Worm (Caenorhabditis elegans) whole organism, young adult: Measurements from ENCODE around the gene agl-1.

Experiments
- B0019.2 ChIP-seq: fragments of 200-800 bp; sonication (Bioruptor generic); conservative IDR thresholded peaks from 2 replicates; pipeline ENCODE4 v1.3.6; 2022; ENCODE audit warnings: missing genetic modification reagents, missing genetic modification characterization, missing compliant biosample characterization
- B0035.1 ChIP-seq: sonication (generic microtip); optimal IDR thresholded peaks from 2 replicates; lab custom pipeline; 2016; ENCODE audit warnings: missing genetic modification characterization, mild to moderate bottlenecking, missing compliant biosample characterization, missing genotype, missing genetic modification reagents
- C06A6.2 ChIP-seq: fragments of 200-800 bp; sonication (Bioruptor generic); conservative IDR thresholded peaks from 2 replicates; pipeline ENCODE4 v1.3.6; 2022; ENCODE audit warnings: missing genetic modification characterization, missing compliant biosample characterization
- F22D6.2 ChIP-seq: sonication (generic microtip); optimal IDR thresholded peaks from 2 replicates; lab custom pipeline; 2016; ENCODE audit warnings: mild to moderate bottlenecking, missing genetic modification characterization, missing compliant biosample characterization
- F33H1.4 ChIP-seq: fragments of 200-800 bp; sonication (Bioruptor generic); IDR thresholded peaks from 2 replicates; pipeline ENCODE4 v1.3.6; 2022; ENCODE audit warnings: missing genetic modification reagents, missing genetic modification characterization, missing compliant biosample characterization
- F37B4.10 ChIP-seq: fragments of 200-800 bp; sonication (Bioruptor generic); IDR thresholded peaks from 2 replicates; pipeline ENCODE4 v1.3.6; 2022; ENCODE audit warnings: missing genetic modification characterization, missing compliant biosample characterization
- F39B2.1 ChIP-seq: fragments of 200-800 bp; sonication (Bioruptor generic); IDR thresholded peaks from 2 replicates; pipeline ENCODE4 v1.3.6; 2022; ENCODE audit warnings: missing genetic modification reagents, missing genetic modification characterization, missing compliant biosample characterization
- F52B5.7 ChIP-seq: sonication (generic microtip); optimal IDR thresholded peaks from 2 replicates; lab custom pipeline; 2016; ENCODE audit warnings: mild to moderate bottlenecking, missing genetic modification characterization, missing compliant biosample characterization
- K11D2.4 ChIP-seq: fragments of 200-800 bp; sonication (Bioruptor generic); IDR thresholded peaks from 2 replicates; pipeline ENCODE4 v1.3.6; 2022; ENCODE audit warnings: missing genetic modification reagents, missing genetic modification characterization, missing compliant biosample characterization
- T07F8.4 ChIP-seq: sonication (generic microtip); optimal IDR thresholded peaks from 2 replicates; lab custom pipeline; 2016; ENCODE audit warnings: mild to moderate bottlenecking, missing genetic modification characterization, moderate library complexity, missing compliant biosample characterization
- Y53F4B.3 ChIP-seq: fragments of 200-800 bp; sonication (Bioruptor generic); IDR thresholded peaks from 2 replicates; pipeline ENCODE4 v1.3.6; 2022; ENCODE audit warnings: missing genetic modification reagents, missing genetic modification characterization, missing compliant biosample characterization
- Y53G8AR.9 ChIP-seq: fragments of 200-800 bp; sonication (Bioruptor generic); conservative IDR thresholded peaks from 2 replicates; pipeline ENCODE4 v1.3.6; 2022; ENCODE audit warnings: missing genetic modification reagents, missing genetic modification characterization, missing compliant biosample characterization
- akir-1 ChIP-seq: fragments of 200-800 bp; sonication (Bioruptor generic); optimal IDR thresholded peaks from 2 replicates; lab custom pipeline; 2018; ENCODE audit warnings: mild to moderate bottlenecking, missing genetic modification characterization, moderate library complexity, missing compliant biosample characterization
- athp-1 ChIP-seq: sonication (generic microtip); optimal IDR thresholded peaks from 2 replicates; lab custom pipeline; 2017; ENCODE audit warnings: mild to moderate bottlenecking, missing genetic modification characterization, missing compliant biosample characterization
- cebp-1 ChIP-seq, 2 experiments: fragments of 200-800 bp in 1 of 2; sonication (Bioruptor generic) in 1 of 2; sonication (generic microtip) in 1 of 2; IDR thresholded peaks in 1 of 2; optimal IDR thresholded peaks in 1 of 2; 2 replicates each; pipeline versions ENCODE4 v1.3.6 to Lab custom; 2017 to 2022; ENCODE audit warnings: missing compliant biosample characterization in 2 of 2, missing genetic modification characterization in 2 of 2, mild to moderate bottlenecking in 1 of 2, missing genetic modification reagents in 1 of 2, moderate library complexity in 1 of 2
- ceh-100 ChIP-seq: fragments of 200-800 bp; sonication (Bioruptor generic); IDR thresholded peaks from 2 replicates; pipeline ENCODE4 v1.3.6; 2022; ENCODE audit warnings: missing genetic modification reagents, missing genetic modification characterization, missing compliant biosample characterization
- ceh-40 ChIP-seq: fragments of 200-800 bp; sonication (Bioruptor generic); IDR thresholded peaks from 2 replicates; pipeline ENCODE4 v1.3.6; 2022; ENCODE audit warnings: missing genetic modification characterization, missing compliant biosample characterization
- ceh-79 ChIP-seq: sonication (generic microtip); optimal IDR thresholded peaks from 2 replicates; lab custom pipeline; 2017; ENCODE audit warnings: mild to moderate bottlenecking, missing genetic modification characterization, missing compliant biosample characterization
- ceh-91 ChIP-seq: fragments of 200-800 bp; sonication (Bioruptor generic); IDR thresholded peaks from 2 replicates; pipeline ENCODE4 v1.3.6; 2022; ENCODE audit warnings: missing genetic modification reagents, missing genetic modification characterization, missing compliant biosample characterization
- die-1 ChIP-seq: sonication (generic microtip); optimal IDR thresholded peaks from 2 replicates; lab custom pipeline; 2016; ENCODE audit warnings: missing genotype, mild to moderate bottlenecking, missing genetic modification characterization, missing compliant biosample characterization
- dpff-1 ChIP-seq: sonication (generic microtip); optimal IDR thresholded peaks from 2 replicates; lab custom pipeline; 2017; ENCODE audit warnings: mild to moderate bottlenecking, missing genetic modification characterization, missing compliant biosample characterization
- efl-1 ChIP-seq: fragments of 150-350 bp; optimal IDR thresholded peaks from 2 replicates; lab custom pipeline; 2014; ENCODE audit warnings: missing biosample characterization, missing genetic modification reagents, missing genetic modification characterization
- egl-18 ChIP-seq: fragments of 200-800 bp; sonication (Bioruptor generic); IDR thresholded peaks from 2 replicates; pipeline ENCODE4 v1.3.6; 2022; ENCODE audit warnings: missing genetic modification reagents, missing genetic modification characterization, missing compliant biosample characterization
- egl-44 ChIP-seq: fragments of 200-800 bp; sonication (Bioruptor generic); IDR thresholded peaks from 2 replicates; pipeline ENCODE4 v1.3.6; 2022; ENCODE audit warnings: missing genetic modification reagents, missing genetic modification characterization, missing compliant biosample characterization
- him-1 ChIP-seq: sonication (generic microtip); optimal IDR thresholded peaks from 2 replicates; lab custom pipeline; 2016; ENCODE audit warnings: missing genotype, missing genetic modification reagents, missing genetic modification characterization, missing compliant biosample characterization
- hlh-26 ChIP-seq: fragments of 200-800 bp; sonication (Bioruptor generic); conservative IDR thresholded peaks from 2 replicates; pipeline ENCODE4 v1.3.6; 2022; ENCODE audit warnings: missing genetic modification reagents, missing genetic modification characterization, missing compliant biosample characterization
- hmg-1.2 ChIP-seq: fragments of 200-800 bp; sonication (Bioruptor generic); IDR thresholded peaks from 2 replicates; pipeline ENCODE4 v1.3.6; 2022; ENCODE audit warnings: missing genetic modification reagents, missing genetic modification characterization, missing compliant biosample characterization
- hmg-20 ChIP-seq: fragments of 200-800 bp; sonication (Bioruptor generic); IDR thresholded peaks from 2 replicates; pipeline ENCODE4 v1.3.6; 2022; ENCODE audit warnings: missing genetic modification reagents, missing genetic modification characterization, missing compliant biosample characterization
- hsf-1 ChIP-seq: fragments of 200-800 bp; sonication (Bioruptor generic); IDR thresholded peaks from 2 replicates; pipeline ENCODE4 v1.3.6; 2022; ENCODE audit warnings: missing genetic modification reagents, missing genetic modification characterization, missing compliant biosample characterization
- let-526 ChIP-seq: fragments of 200-800 bp; sonication (Bioruptor generic); IDR thresholded peaks from 2 replicates; pipeline ENCODE4 v1.3.6; 2022; ENCODE audit warnings: missing genetic modification reagents, missing genetic modification characterization, missing compliant biosample characterization
- lin-40 ChIP-seq: sonication (generic microtip); optimal IDR thresholded peaks from 2 replicates; lab custom pipeline; 2016; ENCODE audit warnings: missing genetic modification characterization, mild to moderate bottlenecking, missing compliant biosample characterization, missing genotype, missing genetic modification reagents
- lin-54 ChIP-seq: fragments of 200-800 bp; sonication (Bioruptor generic); optimal IDR thresholded peaks from 2 replicates; lab custom pipeline; 2018; ENCODE audit warnings: mild to moderate bottlenecking, missing genetic modification characterization, missing compliant biosample characterization
- lsl-1 ChIP-seq: fragments of 200-800 bp; sonication (Bioruptor generic); optimal IDR thresholded peaks from 2 replicates; lab custom pipeline; 2018; ENCODE audit warnings: mild to moderate bottlenecking, missing genetic modification characterization, moderate library complexity, missing compliant biosample characterization
- nfya-1 ChIP-seq: sonication (generic microtip); optimal IDR thresholded peaks from 2 replicates; lab custom pipeline; 2017; ENCODE audit warnings: antibody characterized with exemption, missing compliant biosample characterization, missing genetic modification characterization, borderline replicate concordance; ENCODE audit not compliant: insufficient read depth
- nhr-120 ChIP-seq: fragments of 200-800 bp; sonication (Bioruptor generic); IDR thresholded peaks from 2 replicates; pipeline ENCODE4 v1.3.6; 2022; ENCODE audit warnings: missing genetic modification characterization, missing compliant biosample characterization
- nhr-179 ChIP-seq: sonication (generic microtip); optimal IDR thresholded peaks from 2 replicates; lab custom pipeline; 2016; ENCODE audit warnings: mild to moderate bottlenecking, missing genetic modification characterization, missing compliant biosample characterization
- repo-1 ChIP-seq: sonication (generic microtip); optimal IDR thresholded peaks from 2 replicates; lab custom pipeline; 2017; ENCODE audit warnings: mild to moderate bottlenecking, missing genetic modification characterization, missing compliant biosample characterization
- rpc-1 ChIP-seq, 2 experiments: fragments of 150-350 bp in 1 of 2; sonication (generic microtip) in 1 of 2; optimal IDR thresholded peaks; 2 replicates each; lab custom pipeline; 2014 to 2018; ENCODE audit warnings: missing biosample characterization in 1 of 2, missing genetic modification characterization in 1 of 2, missing genetic modification reagents in 1 of 2, missing genotype in 1 of 2
- sdz-38 ChIP-seq: sonication (generic microtip); optimal IDR thresholded peaks from 2 replicates; lab custom pipeline; 2016; ENCODE audit warnings: missing genotype, missing genetic modification characterization, missing compliant biosample characterization
- sea-2 ChIP-seq: fragments of 200-800 bp; sonication (Bioruptor generic); IDR thresholded peaks from 2 replicates; pipeline ENCODE4 v1.3.6; 2022; ENCODE audit warnings: missing genetic modification characterization, missing compliant biosample characterization
- snpc-1.1 ChIP-seq: sonication (generic microtip); optimal IDR thresholded peaks from 2 replicates; lab custom pipeline; 2017; ENCODE audit warnings: missing genetic modification characterization, mild to moderate bottlenecking, missing compliant biosample characterization, antibody characterized with exemption, moderate library complexity, missing genotype, missing genetic modification reagents; ENCODE audit not compliant: insufficient read depth
- snpc-4 ChIP-seq, 5 experiments: fragments of 150-350 bp in 1 of 5; sonication (generic microtip) in 4 of 5; optimal IDR thresholded peaks; 2 replicates each; lab custom pipeline; 2014 to 2018; ENCODE audit warnings: missing genetic modification characterization in 5 of 5, missing biosample characterization in 3 of 5, antibody characterized with exemption in 2 of 5, mild to moderate bottlenecking in 2 of 5, missing compliant biosample characterization in 2 of 5, missing genotype in 2 of 5, moderate library complexity in 2 of 5, missing genetic modification reagents in 1 of 5
- tbx-9 ChIP-seq: sonication (generic microtip); optimal IDR thresholded peaks from 2 replicates; lab custom pipeline; 2016; ENCODE audit warnings: borderline replicate concordance, missing genetic modification characterization, inconsistent platforms, missing compliant biosample characterization
- ztf-25 ChIP-seq: fragments of 200-800 bp; sonication (Bioruptor generic); IDR thresholded peaks from 2 replicates; pipeline ENCODE4 v1.3.6; 2022; ENCODE audit warnings: missing genetic modification reagents, missing genetic modification characterization, missing compliant biosample characterization
- ztf-26 ChIP-seq: sonication (generic microtip); optimal IDR thresholded peaks from 2 replicates; lab custom pipeline; 2017; ENCODE audit warnings: missing genetic modification characterization, missing compliant biosample characterization
- ztf-3 ChIP-seq: fragments of 200-800 bp; sonication (Bioruptor generic); optimal IDR thresholded peaks from 2 replicates; lab custom pipeline; 2018; ENCODE audit warnings: mild to moderate bottlenecking, missing genetic modification characterization, missing compliant biosample characterization
- ztf-6 ChIP-seq: fragments of 200-800 bp; sonication (Bioruptor generic); IDR thresholded peaks from 2 replicates; pipeline ENCODE4 v1.3.6; 2022; ENCODE audit warnings: missing genetic modification reagents, missing genetic modification characterization, missing compliant biosample characterization

agl-1 gene

DNA sequence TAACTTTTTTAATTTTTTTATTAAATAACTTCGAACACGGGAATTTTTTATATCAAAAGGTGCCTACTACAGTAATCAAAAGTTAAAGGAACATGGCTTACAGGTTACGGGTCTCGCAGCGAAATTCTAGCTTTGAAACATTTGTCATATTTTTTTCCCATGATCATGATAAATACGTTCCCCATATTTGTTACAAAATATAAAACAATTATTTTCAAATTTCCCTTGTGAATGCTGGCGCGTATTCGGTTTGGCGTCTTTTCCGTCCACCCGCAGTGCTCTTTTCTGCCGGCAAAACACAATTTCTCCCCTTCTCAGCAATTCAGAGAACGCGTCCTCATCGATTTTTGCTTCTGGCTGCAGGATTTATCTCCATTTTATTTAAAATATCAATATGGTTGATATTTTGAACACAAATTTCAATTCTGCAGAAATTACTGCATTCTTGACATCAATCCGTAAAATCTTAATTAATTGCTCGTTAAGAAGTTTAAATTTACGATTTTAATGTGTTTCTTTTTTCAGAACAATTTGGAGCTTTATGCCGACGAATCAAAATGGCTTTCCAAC is 7.4 kb upstream of the agl-1 start, which contains the start of gene imb-2 (continued):
- no peak for TF ChIP-seq C06A6.2 (GFP tag; lab: Robert Waterston, UW)
- peak; percentile 68 for TF ChIP-seq lin-54
- no peak for TF ChIP-seq nfya-1
- TF ChIP-seq egl-18: no peak
- TF ChIP-seq dpff-1 (tag; lab: Kevin White, UChicago): no peak
- no peak for TF ChIP-seq ceh-100 (GFP tag; lab: Robert Waterston, UW)
- TF ChIP-seq let-526 (GFP tag; lab: Robert Waterston, UW): no peak
- TF ChIP-seq sdz-38 (tag; lab: Kevin White, UChicago): no peak
- TF ChIP-seq F22D6.2 (tag; lab: Kevin White, UChicago): no peak
- TF ChIP-seq T07F8.4 (tag; lab: Kevin White, UChicago): no peak
- TF ChIP-seq him-1: peak; percentile 3
- no peak for TF ChIP-seq hmg-20 (GFP tag; lab: Robert Waterston, UW)
- peak; percentile 36 for TF ChIP-seq lin-40 (tag; lab: Kevin White, UChicago)
- no peak for TF ChIP-seq ceh-79 (tag; lab: Kevin White, UChicago)
- no peak for TF ChIP-seq tbx-9 (tag; lab: Kevin White, UChicago)
- TF ChIP-seq F52B5.7 (tag; lab: Kevin White, UChicago): no peak
- no peak for TF ChIP-seq B0035.1
- TF ChIP-seq hmg-1.2 (GFP tag; lab: Robert Waterston, UW): peak; percentile 10; the same call in 1 of the 2 replicates
- TF ChIP-seq ztf-3 (GFP tag; lab: Kevin White, UChicago): no peak
- TF ChIP-seq sea-2: no peak
- no peak for TF ChIP-seq ztf-26 (tag; lab: Kevin White, UChicago)
- no peak for TF ChIP-seq ztf-6
- TF ChIP-seq F33H1.4: peak; percentile 86
- no peak for TF ChIP-seq ceh-40 (GFP tag; lab: Robert Waterston, UW)
- no peak for TF ChIP-seq repo-1
- TF ChIP-seq ceh-91: peak; percentile 52; the same call in 1 of the 2 replicates
- TF ChIP-seq snpc-1.1: peak; percentile 1
- no peak for TF ChIP-seq B0019.2 (GFP tag; lab: Robert Waterston, UW)
- no peak for TF ChIP-seq K11D2.4 (GFP tag; lab: Robert Waterston, UW)
- no peak for TF ChIP-seq rpc-1 (optimal IDR thresholded peaks at IDR 0.05; lab: Kevin White, UChicago)
- TF ChIP-seq rpc-1 (tag; optimal IDR thresholded peaks at IDR 0.05; lab: Kevin White, UChicago): no peak
- TF ChIP-seq egl-44 (GFP tag; lab: Robert Waterston, UW): no peak
- no peak for TF ChIP-seq nhr-179
- TF ChIP-seq snpc-4 (GFP tag; optimal IDR thresholded peaks at IDR 0.05; lab: Kevin White, UChicago): no peak
- TF ChIP-seq snpc-4 (tag; optimal IDR thresholded peaks at IDR 0.05; lab: Kevin White, UChicago): peak in 2 of 4 experiments; percentile 20 to 38
- TF ChIP-seq hsf-1 (GFP tag; lab: Robert Waterston, UW): no peak
- peak; percentile 88 for TF ChIP-seq lsl-1 (GFP tag; lab: Kevin White, UChicago)
- no peak for TF ChIP-seq die-1 (tag; lab: Kevin White, UChicago)
- no peak for TF ChIP-seq F37B4.10 (GFP tag; lab: Robert Waterston, UW)
- TF ChIP-seq Y53G8AR.9 (GFP tag; lab: Robert Waterston, UW): no peak
- TF ChIP-seq F39B2.1 (GFP tag; lab: Robert Waterston, UW): no peak
- TF ChIP-seq hlh-26 (GFP tag; lab: Robert Waterston, UW): no peak
- TF ChIP-seq cebp-1 (GFP tag; IDR thresholded peaks at IDR 0.05; lab: Robert Waterston, UW): no peak
- TF ChIP-seq cebp-1 (tag; optimal IDR thresholded peaks at IDR 0.05; lab: Kevin White, UChicago): peak; percentile 38
- TF ChIP-seq Y53F4B.3 (GFP tag; lab: Robert Waterston, UW): no peak
- TF ChIP-seq ztf-25 (GFP tag; lab: Robert Waterston, UW): no peak
- TF ChIP-seq nhr-120 (GFP tag; lab: Robert Waterston, UW): no peak
- TF ChIP-seq athp-1 (tag; lab: Kevin White, UChicago): no peak
- TF ChIP-seq akir-1: no peak
- TF ChIP-seq efl-1 (GFP tag; lab: Kevin White, UChicago): peak; percentile 40
